Fruit fly (Drosophila melanogaster) whole organism, embryonic: ENCODE results near the gene CG11249.

Experiments used
- Asciz ChIP-seq: fragments of 200-800 bp; sonication (Bioruptor generic); optimal IDR thresholded peaks from 2 replicates; lab custom pipeline; 2017; ENCODE audit warnings: missing biosample characterization, mild to moderate bottlenecking, missing genetic modification characterization, missing genetic modification reagents
- Blimp-1 ChIP-seq: fragments of 200-800 bp; sonication (Bioruptor generic); optimal IDR thresholded peaks from 3 replicates; lab custom pipeline; 2018; ENCODE audit warnings: missing biosample characterization, missing genetic modification characterization, mild to moderate bottlenecking, moderate library complexity, missing genetic modification reagents
- CG10979 ChIP-seq: fragments of 200-800 bp; sonication (Bioruptor generic); optimal IDR thresholded peaks from 2 replicates; lab custom pipeline; 2018; ENCODE audit warnings: missing biosample characterization, mild to moderate bottlenecking, missing genetic modification characterization, moderate library complexity
- CG11695 ChIP-seq: fragments of 200-800 bp; sonication (Bioruptor generic); IDR thresholded peaks from 3 replicates; pipeline ENCODE4 v1.3.6; 2022; ENCODE audit warnings: missing biosample characterization, missing genetic modification characterization
- CG12299 ChIP-seq: fragments of 200-800 bp; sonication (Bioruptor generic); optimal IDR thresholded peaks from 2 replicates; lab custom pipeline; 2018; ENCODE audit warnings: missing biosample characterization, mild to moderate bottlenecking, missing genetic modification characterization
- CG13287 ChIP-seq: fragments of 200-800 bp; sonication (Bioruptor generic); IDR thresholded peaks from 2 replicates; pipeline ENCODE4 v1.3.6; 2022; ENCODE audit warnings: missing biosample characterization, missing genetic modification characterization; ENCODE audit not compliant: partially characterized antibody
- CG13624 ChIP-seq: fragments of 200-800 bp; sonication (Bioruptor generic); optimal IDR thresholded peaks from 2 replicates; lab custom pipeline; 2016; ENCODE audit warnings: missing biosample characterization, missing genetic modification characterization
- CG1602 ChIP-seq: fragments of 200-800 bp; sonication (Bioruptor generic); optimal IDR thresholded peaks from 3 replicates; lab custom pipeline; 2016; ENCODE audit warnings: missing biosample characterization, missing genetic modification characterization
- CG17186 ChIP-seq: fragments of 200-800 bp; sonication (Bioruptor generic); optimal IDR thresholded peaks from 3 replicates; lab custom pipeline; 2017; ENCODE audit warnings: missing biosample characterization, missing genetic modification reagents, missing genetic modification characterization
- CG17829 ChIP-seq: fragments of 200-800 bp; optimal IDR thresholded peaks from 2 replicates; lab custom pipeline; 2019; ENCODE audit warnings: missing biosample characterization, mild to moderate bottlenecking, missing genetic modification characterization, moderate library complexity
- CG2712 ChIP-seq: fragments of 200-800 bp; optimal IDR thresholded peaks from 3 replicates; lab custom pipeline; 2019; ENCODE audit warnings: missing biosample characterization, mild to moderate bottlenecking, missing genetic modification characterization, moderate library complexity
- CG34422 ChIP-seq: fragments of 200-800 bp; sonication (Bioruptor generic); IDR thresholded peaks from 3 replicates; pipeline ENCODE4 v1.3.6; 2022; ENCODE audit warnings: missing biosample characterization, missing genetic modification characterization
- CG4617 ChIP-seq: fragments of 200-800 bp; sonication (Bioruptor generic); optimal IDR thresholded peaks from 3 replicates; lab custom pipeline; 2016; ENCODE audit warnings: missing biosample characterization, missing genetic modification characterization, borderline replicate concordance
- CG9797 ChIP-seq: fragments of 200-800 bp; sonication (Bioruptor generic); optimal IDR thresholded peaks from 3 replicates; lab custom pipeline; 2018; ENCODE audit warnings: missing biosample characterization, mild to moderate bottlenecking, missing genetic modification characterization
- CG9876 ChIP-seq: fragments of 200-800 bp; sonication (Bioruptor generic); optimal IDR thresholded peaks from 2 replicates; lab custom pipeline; 2016; ENCODE audit warnings: missing biosample characterization, missing genetic modification characterization
- CHES-1-like ChIP-seq: fragments of 200-800 bp; sonication (Bioruptor generic); optimal IDR thresholded peaks from 2 replicates; lab custom pipeline; 2016; ENCODE audit warnings: missing biosample characterization, missing genetic modification characterization
- Deaf1 ChIP-seq: fragments of 200-800 bp; optimal IDR thresholded peaks from 3 replicates; lab custom pipeline; 2019; ENCODE audit warnings: missing biosample characterization, mild to moderate bottlenecking, missing genetic modification characterization, moderate library complexity
- Doc3 ChIP-seq: fragments of 200-800 bp; sonication (Bioruptor generic); IDR thresholded peaks from 3 replicates; pipeline ENCODE4 v1.3.6; 2022; ENCODE audit warnings: missing biosample characterization, missing genetic modification characterization; ENCODE audit not compliant: partially characterized antibody
- Dp ChIP-seq: fragments of 200-800 bp; sonication (Bioruptor generic); optimal IDR thresholded peaks from 2 replicates; lab custom pipeline; 2018; ENCODE audit warnings: missing biosample characterization, mild to moderate bottlenecking, missing genetic modification characterization, moderate library complexity
- Fer1 ChIP-seq: fragments of 200-800 bp; sonication (Bioruptor generic); optimal IDR thresholded peaks from 2 replicates; lab custom pipeline; 2017; ENCODE audit warnings: missing biosample characterization, mild to moderate bottlenecking, missing genetic modification characterization
- H15 ChIP-seq: fragments of 200-800 bp; sonication (Bioruptor generic); IDR thresholded peaks from 3 replicates; pipeline ENCODE4 v1.3.6; 2022; ENCODE audit warnings: missing biosample characterization, missing genetic modification characterization
- HHEX ChIP-seq: fragments of 200-800 bp; sonication (Bioruptor generic); optimal IDR thresholded peaks from 3 replicates; lab custom pipeline; 2017; ENCODE audit warnings: missing biosample characterization, mild to moderate bottlenecking, missing genetic modification characterization, missing genetic modification reagents
- Neu2 ChIP-seq: fragments of 200-800 bp; sonication (Bioruptor generic); optimal IDR thresholded peaks from 3 replicates; lab custom pipeline; 2016; ENCODE audit warnings: missing biosample characterization, missing genetic modification characterization, borderline replicate concordance
- NfI ChIP-seq: fragments of 200-800 bp; sonication (Bioruptor generic); optimal IDR thresholded peaks from 3 replicates; lab custom pipeline; 2018; ENCODE audit warnings: missing biosample characterization, mild to moderate bottlenecking, missing genetic modification characterization, moderate library complexity
- Oli ChIP-seq: fragments of 200-800 bp; sonication (Bioruptor generic); optimal IDR thresholded peaks from 2 replicates; lab custom pipeline; 2018; ENCODE audit warnings: missing biosample characterization, mild to moderate bottlenecking, missing genetic modification characterization, moderate library complexity
- Ravus ChIP-seq: fragments of 200-800 bp; sonication (Bioruptor generic); IDR thresholded peaks from 2 replicates; pipeline ENCODE4 v1.3.6; 2022; ENCODE audit warnings: missing biosample characterization, missing genetic modification characterization
- Sry-β ChIP-seq: fragments of 200-800 bp; sonication (Bioruptor generic); optimal IDR thresholded peaks from 2 replicates; lab custom pipeline; 2018; ENCODE audit warnings: missing biosample characterization, mild to moderate bottlenecking, missing genetic modification characterization, moderate library complexity
- Sry-δ ChIP-seq: fragments of 200-800 bp; sonication (Bioruptor generic); optimal IDR thresholded peaks from 2 replicates; lab custom pipeline; 2016; ENCODE audit warnings: missing biosample characterization, missing genetic modification characterization
- al ChIP-seq: fragments of 200-800 bp; sonication (Bioruptor generic); IDR thresholded peaks from 2 replicates; pipeline ENCODE4 v1.3.6; 2022; ENCODE audit warnings: missing biosample characterization, missing genetic modification characterization
- amos ChIP-seq: fragments of 200-800 bp; sonication (Bioruptor generic); IDR thresholded peaks from 2 replicates; pipeline ENCODE4 v1.3.6; 2022; ENCODE audit warnings: missing biosample characterization, missing genetic modification characterization; ENCODE audit not compliant: partially characterized antibody
- ap ChIP-seq: fragments of 200-800 bp; sonication (Bioruptor generic); IDR thresholded peaks from 2 replicates; pipeline ENCODE4 v1.3.6; 2022; ENCODE audit warnings: missing biosample characterization, missing genetic modification characterization
- ash1 ChIP-seq: fragments of 200-800 bp; sonication (Bioruptor generic); optimal IDR thresholded peaks from 2 replicates; lab custom pipeline; 2018; ENCODE audit warnings: missing biosample characterization, mild to moderate bottlenecking, missing genetic modification characterization
- bcd ChIP-seq: fragments of 200-800 bp; sonication (Bioruptor generic); optimal IDR thresholded peaks from 2 replicates; lab custom pipeline; 2017; ENCODE audit warnings: missing biosample characterization, mild to moderate bottlenecking, missing genetic modification characterization
- cas ChIP-seq: fragments of 200-800 bp; sonication (Bioruptor generic); IDR thresholded peaks from 2 replicates; pipeline ENCODE4 v1.3.6; 2022; ENCODE audit warnings: missing biosample characterization, missing genetic modification characterization
- chif ChIP-seq, 2 experiments: fragments of 200-800 bp; sonication (Bioruptor generic); optimal IDR thresholded peaks; 3 replicates each; lab custom pipeline; 2016; ENCODE audit warnings: missing biosample characterization in 2 of 2, missing genetic modification characterization in 2 of 2
- crc ChIP-seq: fragments of 200-800 bp; sonication (Bioruptor generic); optimal IDR thresholded peaks from 2 replicates; lab custom pipeline; 2016; ENCODE audit warnings: missing biosample characterization, missing genetic modification characterization
- crp ChIP-seq, 2 experiments: fragments of 200-800 bp; sonication (Bioruptor generic); optimal IDR thresholded peaks; 2 replicates in 1 of 2; 3 replicates in 1 of 2; lab custom pipeline; 2017; ENCODE audit warnings: missing biosample characterization in 2 of 2, missing genetic modification characterization in 2 of 2, mild to moderate bottlenecking in 1 of 2, moderate library complexity in 1 of 2
- dimm ChIP-seq: fragments of 200-800 bp; sonication (Bioruptor generic); IDR thresholded peaks from 2 replicates; pipeline ENCODE4 v1.3.6; 2022; ENCODE audit warnings: missing biosample characterization, missing genetic modification characterization
- dm ChIP-seq: fragments of 200-800 bp; sonication (Bioruptor generic); optimal IDR thresholded peaks from 3 replicates; lab custom pipeline; 2016; ENCODE audit warnings: missing biosample characterization, missing genetic modification characterization
- dysf ChIP-seq: fragments of 200-800 bp; sonication (Bioruptor generic); IDR thresholded peaks from 3 replicates; pipeline ENCODE4 v1.3.6; 2022; ENCODE audit warnings: missing biosample characterization, missing genetic modification characterization
- hkb ChIP-seq, 2 experiments: fragments of 200-800 bp in 1 of 2; fragments of >200 bp in 1 of 2; sonication (Bioruptor generic) in 1 of 2; IDR thresholded peaks in 1 of 2; optimal IDR thresholded peaks in 1 of 2; 2 replicates each; pipeline versions ENCODE4 v1.3.6 to Lab custom; 2017 to 2022; ENCODE audit warnings: missing biosample characterization in 1 of 2, missing genetic modification characterization in 1 of 2
- ind ChIP-seq: fragments of 200-800 bp; sonication (Bioruptor generic); optimal IDR thresholded peaks from 3 replicates; lab custom pipeline; 2016; ENCODE audit warnings: missing biosample characterization, missing genetic modification characterization
- kay ChIP-seq: fragments of 200-800 bp; sonication (Bioruptor generic); optimal IDR thresholded peaks from 2 replicates; lab custom pipeline; 2016; ENCODE audit warnings: missing biosample characterization, missing genetic modification characterization
- lmd ChIP-seq: fragments of 200-800 bp; sonication (Bioruptor generic); IDR thresholded peaks from 2 replicates; pipeline ENCODE4 v1.3.6; 2022; ENCODE audit warnings: missing biosample characterization, missing genetic modification characterization
- run ChIP-seq: fragments of 200-800 bp; sonication (Bioruptor generic); optimal IDR thresholded peaks from 3 replicates; lab custom pipeline; 2018; ENCODE audit warnings: missing biosample characterization, mild to moderate bottlenecking, missing genetic modification characterization
- seq ChIP-seq: fragments of 200-800 bp; sonication (Bioruptor generic); IDR thresholded peaks from 2 replicates; pipeline ENCODE4 v1.3.6; 2022; ENCODE audit warnings: missing biosample characterization, missing genetic modification characterization
- sr ChIP-seq: fragments of 200-800 bp; sonication (Bioruptor generic); IDR thresholded peaks from 3 replicates; pipeline ENCODE4 v1.3.6; 2022; ENCODE audit warnings: missing biosample characterization, missing genetic modification characterization
- toy ChIP-seq: fragments of 200-800 bp; sonication (Bioruptor generic); IDR thresholded peaks from 2 replicates; pipeline ENCODE4 v1.3.6; 2022; ENCODE audit warnings: missing biosample characterization, missing genetic modification characterization
- wdn ChIP-seq: fragments of 200-800 bp; sonication (Bioruptor generic); IDR thresholded peaks from 2 replicates; pipeline ENCODE4 v1.3.6; 2022; ENCODE audit warnings: missing biosample characterization, missing genetic modification characterization
- z ChIP-seq: fragments of 200-800 bp; sonication (Bioruptor generic); IDR thresholded peaks from 3 replicates; pipeline ENCODE4 v1.3.6; 2022; ENCODE audit warnings: missing biosample characterization, missing genetic modification characterization

Gene CG11249

dm6 chr3L:21626036-21626614, 45.8 kb upstream of the CG11249 start (continued):
- TF ChIP-seq seq (GFP tag; lab: Robert Waterston, UW) (no peak), CG13624 (GFP tag; lab: Kevin White, UChicago) (no peak), Ravus (no peak), Deaf1 (tag; lab: Kevin White, UChicago) (no peak), Oli (no peak), bcd (GFP tag; lab: Kevin White, UChicago) (no peak), CG1602 (GFP tag; lab: Kevin White, UChicago) (no peak), H15 (GFP tag; lab: Robert Waterston, UW) (no peak), Dp (GFP tag; lab: Kevin White, UChicago) (peak; percentile 33), al (no peak), Blimp-1 (GFP tag; lab: Kevin White, UChicago) (no peak), Fer1 (GFP tag; lab: Kevin White, UChicago) (no peak), CG10979 (tag; lab: Kevin White, UChicago) (no peak), ind (GFP tag; lab: Kevin White, UChicago) (no peak), NfI (GFP tag; lab: Kevin White, UChicago) (no peak), dm (GFP tag; lab: Kevin White, UChicago) (peak; percentile 5), CG9876 (GFP tag; lab: Kevin White, UChicago) (no peak), cas (no peak), ash1 (GFP tag; lab: Kevin White, UChicago) (no peak), Asciz (GFP tag; lab: Kevin White, UChicago) (no peak), lmd (no peak), dysf (GFP tag; lab: Robert Waterston, UW) (no peak), Sry-β (GFP tag; lab: Kevin White, UChicago) (no peak), Neu2 (GFP tag; lab: Kevin White, UChicago) (no peak), z (GFP tag; lab: Robert Waterston, UW) (no peak), CG17829 (tag; lab: Kevin White, UChicago) (peak; percentile 23), wdn (GFP tag; lab: Robert Waterston, UW) (no peak), CG11695 (GFP tag; lab: Robert Waterston, UW) (no peak), dimm (GFP tag; lab: Robert Waterston, UW) (no peak), run (no peak), CG9797 (GFP tag; lab: Kevin White, UChicago) (peak; percentile 2), Sry-δ (peak; percentile 82), Doc3 (GFP tag; lab: Robert Waterston, UW) (peak; percentile 59; the same call in 2 of the 3 replicates), ap (no peak), kay (GFP tag; lab: Kevin White, UChicago) (no peak), sr (GFP tag; lab: Robert Waterston, UW) (no peak), chif (GFP tag; optimal IDR thresholded peaks at IDR 0.05; lab: Kevin White, UChicago) (no peak), HHEX (GFP tag; lab: Kevin White, UChicago) (no peak), CG12299 (tag; lab: Kevin White, UChicago) (no peak), CG4617 (GFP tag; lab: Kevin White, UChicago) (peak; percentile 76), CG34422 (GFP tag; lab: Robert Waterston, UW) (no peak), CG13287 (GFP tag; lab: Robert Waterston, UW) (peak; percentile 83), amos (GFP tag; lab: Robert Waterston, UW) (peak; percentile 81; the same call in 1 of the 2 replicates), crc (GFP tag; lab: Kevin White, UChicago) (no peak), CG17186 (peak; percentile 47), toy (no peak), CHES-1-like (GFP tag; lab: Kevin White, UChicago) (no peak), hkb (optimal IDR thresholded peaks at IDR 0.05; lab: Kevin White, UChicago) (no peak), hkb (GFP tag; IDR thresholded peaks at IDR 0.05; lab: Robert Waterston, UW) (no peak), CG2712 (no peak), crp (GFP tag; optimal IDR thresholded peaks at IDR 0.05; lab: Kevin White, UChicago) (no peak)
